Fruit fly (Drosophila melanogaster) whole organism, wandering third instar larva: ENCODE data around the gene CG6766.
A peak's percentile ranks its signal among the peaks of the same experiment; 100 is the strongest.

ENCODE experiments used
- Abd-B ChIP-seq: fragments of >200 bp; optimal IDR thresholded peaks from 2 replicates; lab custom pipeline; 2017; ENCODE audit warnings: missing biosample characterization, missing genetic modification characterization
- CG32264 ChIP-seq: fragments of 200-800 bp; sonication (Bioruptor generic); optimal IDR thresholded peaks from 2 replicates; lab custom pipeline; 2016; ENCODE audit warnings: missing biosample characterization, missing genetic modification characterization
- CG9705 ChIP-seq: fragments of 200-800 bp; sonication (Bioruptor generic); optimal IDR thresholded peaks from 2 replicates; lab custom pipeline; 2018; ENCODE audit warnings: missing biosample characterization, mild to moderate bottlenecking, missing genetic modification characterization
- CrebA ChIP-seq: fragments of 200-800 bp; sonication (Bioruptor generic); optimal IDR thresholded peaks from 2 replicates; lab custom pipeline; 2016; ENCODE audit warnings: missing biosample characterization, mild to moderate bottlenecking, missing genetic modification characterization, borderline replicate concordance
- Dfd ChIP-seq: fragments of >200 bp; optimal IDR thresholded peaks from 2 replicates; lab custom pipeline; 2017; ENCODE audit warnings: missing biosample characterization, missing genetic modification characterization
- Dif ChIP-seq: fragments of 200-275, 200-300 bp; sonication (Bioruptor generic); optimal IDR thresholded peaks from 2 replicates; lab custom pipeline; 2018; ENCODE audit warnings: missing biosample characterization, missing genetic modification characterization; ENCODE audit not compliant: partially characterized antibody
- GATAd ChIP-seq: sonication (Bioruptor generic); optimal IDR thresholded peaks from 2 replicates; lab custom pipeline; 2016; ENCODE audit warnings: missing biosample characterization, missing genetic modification characterization
- HLH106 ChIP-seq: fragments of 200-800 bp; optimal IDR thresholded peaks from 3 replicates; lab custom pipeline; 2019; ENCODE audit warnings: missing biosample characterization, mild to moderate bottlenecking, missing genetic modification characterization, moderate library complexity
- Hnf4 ChIP-seq: fragments of 200-800 bp; sonication (Bioruptor generic); optimal IDR thresholded peaks from 2 replicates; lab custom pipeline; 2016; ENCODE audit warnings: missing biosample characterization, mild to moderate bottlenecking, missing genetic modification characterization
- Hr78 ChIP-seq: fragments of >200 bp; optimal IDR thresholded peaks from 2 replicates; lab custom pipeline; 2017; ENCODE audit warnings: missing biosample characterization, missing genetic modification characterization
- Hr83 ChIP-seq: fragments of 200-300 bp; sonication (Bioruptor generic); optimal IDR thresholded peaks from 2 replicates; lab custom pipeline; 2016; ENCODE audit warnings: missing biosample characterization, mild to moderate bottlenecking, missing genetic modification characterization, moderate library complexity; ENCODE audit not compliant: poor library complexity, severe bottlenecking
- Jra ChIP-seq: sonication (Bioruptor generic); optimal IDR thresholded peaks from 2 replicates; lab custom pipeline; 2016; ENCODE audit warnings: missing biosample characterization, missing genetic modification characterization
- Mio ChIP-seq: sonication (Bioruptor generic); optimal IDR thresholded peaks from 2 replicates; lab custom pipeline; 2016; ENCODE audit warnings: missing biosample characterization, missing genetic modification characterization
- Myc ChIP-seq: fragments of >200 bp; optimal IDR thresholded peaks from 2 replicates; lab custom pipeline; 2017
- N ChIP-seq: fragments of >200 bp; optimal IDR thresholded peaks from 2 replicates; lab custom pipeline; 2018; ENCODE audit warnings: missing biosample characterization, missing external identifiers, missing genetic modification characterization
- OdsH ChIP-seq: fragments of 200-800 bp; sonication (Bioruptor generic); optimal IDR thresholded peaks from 2 replicates; lab custom pipeline; 2016; ENCODE audit warnings: missing biosample characterization, mild to moderate bottlenecking, missing genetic modification characterization
- Rel ChIP-seq, 2 experiments: fragments of 200-800 bp; sonication (Bioruptor generic) in 1 of 2; optimal IDR thresholded peaks; 2 replicates in 1 of 2; 3 replicates in 1 of 2; lab custom pipeline; 2016 to 2019; ENCODE audit warnings: mild to moderate bottlenecking in 2 of 2, missing biosample characterization in 2 of 2, missing genetic modification characterization in 2 of 2, moderate library complexity in 1 of 2
- Sp1 ChIP-seq: fragments of 200-800 bp; sonication (Bioruptor generic); optimal IDR thresholded peaks from 3 replicates; lab custom pipeline; 2019; ENCODE audit warnings: missing biosample characterization, mild to moderate bottlenecking, missing genetic modification characterization, moderate library complexity
- Vsx2 ChIP-seq: fragments of 200-300, 225-300 bp; sonication (Bioruptor generic); optimal IDR thresholded peaks from 2 replicates; lab custom pipeline; 2018; ENCODE audit warnings: missing biosample characterization, missing genetic modification characterization; ENCODE audit not compliant: partially characterized antibody
- br ChIP-seq: fragments of 200-800 bp; sonication (Bioruptor generic); optimal IDR thresholded peaks from 2 replicates; lab custom pipeline; 2016; ENCODE audit warnings: missing biosample characterization, missing genetic modification characterization
- brk ChIP-seq: fragments of 200-800 bp; sonication (Bioruptor generic); optimal IDR thresholded peaks from 2 replicates; lab custom pipeline; 2016; ENCODE audit warnings: missing biosample characterization, mild to moderate bottlenecking, missing genetic modification characterization
- dl ChIP-seq, 2 experiments: fragments of 175-275, 200-275 bp in 1 of 2; fragments of 200-275 bp in 1 of 2; sonication (Bioruptor generic); optimal IDR thresholded peaks; lab custom pipeline; 2018; ENCODE audit warnings: mild to moderate bottlenecking in 2 of 2, missing biosample characterization in 2 of 2, missing genetic modification characterization in 2 of 2, moderate library complexity in 2 of 2; ENCODE audit not compliant: partially characterized antibody in 2 of 2, insufficient read depth in 1 of 2
- dmrt93B ChIP-seq: fragments of 200-800 bp; sonication (Bioruptor generic); optimal IDR thresholded peaks from 2 replicates; lab custom pipeline; 2018; ENCODE audit warnings: missing biosample characterization, mild to moderate bottlenecking, missing genetic modification characterization
- dsf ChIP-seq: sonication (Bioruptor generic); optimal IDR thresholded peaks from 2 replicates; lab custom pipeline; 2016; ENCODE audit warnings: missing biosample characterization, missing genetic modification characterization, borderline replicate concordance
- ey ChIP-seq: fragments of 200-800 bp; sonication (Bioruptor generic); optimal IDR thresholded peaks from 2 replicates; lab custom pipeline; 2016; ENCODE audit warnings: missing biosample characterization, missing genetic modification characterization
- foxo ChIP-seq, 2 experiments: fragments of 200-800 bp; sonication (Bioruptor generic); optimal IDR thresholded peaks; 2 replicates in 1 of 2; 3 replicates in 1 of 2; lab custom pipeline; 2016 to 2017; ENCODE audit warnings: missing biosample characterization in 2 of 2, missing genetic modification characterization in 2 of 2
- fru ChIP-seq: fragments of 200-800 bp; sonication (Bioruptor generic); optimal IDR thresholded peaks from 3 replicates; lab custom pipeline; 2016; ENCODE audit warnings: missing biosample characterization, mild to moderate bottlenecking, missing genetic modification characterization
- h ChIP-seq: fragments of 200-800 bp; sonication (Bioruptor generic); optimal IDR thresholded peaks from 3 replicates; lab custom pipeline; 2016; ENCODE audit warnings: missing biosample characterization, mild to moderate bottlenecking, missing genetic modification characterization
- jim ChIP-seq: fragments of 175-275, 200-325 bp; sonication (Bioruptor generic); optimal IDR thresholded peaks from 2 replicates; lab custom pipeline; 2016; ENCODE audit warnings: missing biosample characterization, mild to moderate bottlenecking, missing genetic modification characterization
- lola ChIP-seq: fragments of >200 bp; optimal IDR thresholded peaks from 2 replicates; lab custom pipeline; 2017; ENCODE audit warnings: missing biosample characterization, missing genetic modification characterization
- pan ChIP-seq: fragments of >200 bp; optimal IDR thresholded peaks from 2 replicates; lab custom pipeline; 2017
- psq ChIP-seq: fragments of 200-800 bp; sonication (Bioruptor generic); optimal IDR thresholded peaks from 3 replicates; lab custom pipeline; 2017; ENCODE audit warnings: missing biosample characterization, mild to moderate bottlenecking, missing genetic modification characterization, moderate library complexity
- rgr ChIP-seq: fragments of 200-800 bp; sonication (Bioruptor generic); optimal IDR thresholded peaks from 3 replicates; lab custom pipeline; 2016; ENCODE audit warnings: missing biosample characterization, mild to moderate bottlenecking, missing genetic modification characterization
- sage ChIP-seq: fragments of 200-800 bp; sonication (Bioruptor generic); optimal IDR thresholded peaks from 2 replicates; lab custom pipeline; 2016; ENCODE audit warnings: missing biosample characterization, mild to moderate bottlenecking, missing genetic modification characterization
- sv ChIP-seq: fragments of 200-800 bp; sonication (Bioruptor generic); optimal IDR thresholded peaks from 3 replicates; lab custom pipeline; 2016; ENCODE audit warnings: missing biosample characterization, missing genetic modification characterization
- tai ChIP-seq: sonication (Bioruptor generic); optimal IDR thresholded peaks from 2 replicates; lab custom pipeline; 2016; ENCODE audit warnings: missing biosample characterization, missing genetic modification characterization
- usp ChIP-seq: fragments of >200 bp; optimal IDR thresholded peaks from 2 replicates; lab custom pipeline; 2017; ENCODE audit warnings: missing biosample characterization, missing genetic modification characterization
- woc ChIP-seq: sonication (Bioruptor generic); optimal IDR thresholded peaks from 2 replicates; lab custom pipeline; 2016; ENCODE audit warnings: missing biosample characterization, mild to moderate bottlenecking, missing genetic modification characterization

CG6766 gene

DNA sequence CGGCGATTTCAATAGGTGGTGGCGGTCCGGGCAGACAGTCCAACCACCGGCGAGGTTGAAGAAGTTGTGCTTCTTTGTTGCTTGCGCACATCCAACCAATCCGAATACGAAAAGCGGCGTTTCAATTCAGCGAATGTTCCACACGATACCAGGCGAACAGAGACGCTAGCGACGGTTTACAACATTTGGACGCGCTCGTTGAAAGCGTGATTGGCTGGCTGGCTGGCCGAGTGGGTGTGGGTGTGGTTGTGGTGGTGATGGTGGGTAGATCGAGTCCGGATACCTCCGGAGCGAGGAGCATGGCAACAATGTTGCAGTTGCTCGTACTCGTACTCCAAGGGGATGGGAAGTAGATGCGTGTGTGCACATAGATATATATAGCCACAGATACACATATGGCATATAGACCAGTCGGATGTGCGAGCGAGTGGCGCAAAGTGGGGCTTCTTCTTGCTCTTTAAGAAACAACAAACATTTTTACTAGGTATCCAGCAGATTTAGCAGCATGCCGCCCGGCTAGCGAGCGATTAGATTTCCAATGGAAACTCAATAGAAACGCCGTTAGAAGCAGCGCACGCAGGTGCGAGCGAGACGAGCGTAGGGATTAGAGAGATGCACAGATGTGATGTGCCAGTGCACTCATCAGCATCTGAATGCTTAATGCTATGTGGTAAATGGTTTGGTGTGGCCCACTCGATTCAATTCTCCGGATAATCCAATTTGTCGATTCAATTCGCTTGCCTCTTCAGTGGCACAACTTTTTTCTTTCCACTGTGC, 30.2 kb downstream of the CG6766 start:
- TF ChIP-seq woc (GFP tag; lab: Kevin White, UChicago) (no peak), Jra (GFP tag; lab: Kevin White, UChicago) (peak; percentile 51), GATAd (GFP tag; lab: Kevin White, UChicago) (no peak), foxo (GFP tag; optimal IDR thresholded peaks at IDR 0.05; lab: Kevin White, UChicago) (peak in 1 of 2 experiments; percentile 22), brk (GFP tag; lab: Kevin White, UChicago) (no peak), Sp1 (peak; percentile 45), lola (GFP tag; lab: Kevin White, UChicago) (no peak), HLH106 (tag; lab: Kevin White, UChicago) (peak; percentile 13), Mio (GFP tag; lab: Kevin White, UChicago) (peak; percentile 4), br (GFP tag; lab: Kevin White, UChicago) (peak; percentile 39), CG9705 (GFP tag; lab: Kevin White, UChicago) (no peak), Dfd (GFP tag; lab: Kevin White, UChicago) (no peak), dmrt93B (no peak), fru (GFP tag; lab: Kevin White, UChicago) (peak; percentile 17), Vsx2 (GFP tag; lab: Kevin White, UChicago) (no peak), dl (GFP tag; optimal IDR thresholded peaks at IDR 0.05; lab: Kevin White, UChicago; ENCODE audit: insufficient read depth in 1 of 2, partially characterized antibody in 2 of 2) (peak; percentile 61 to 69), Hnf4 (peak; percentile 49), sv (GFP tag; lab: Kevin White, UChicago) (no peak), CG32264 (GFP tag; lab: Kevin White, UChicago) (no peak), h (GFP tag; lab: Kevin White, UChicago) (peak; percentile 70), rgr (GFP tag; lab: Kevin White, UChicago) (no peak), ey (no peak), OdsH (GFP tag; lab: Kevin White, UChicago) (no peak), Hr83 (GFP tag; lab: Kevin White, UChicago) (peak; percentile 57), Abd-B (no peak), Myc (lab: Kevin White, UChicago) (no peak), dsf (GFP tag; lab: Kevin White, UChicago) (no peak), pan (lab: Kevin White, UChicago) (no peak), tai (GFP tag; lab: Kevin White, UChicago) (no peak), usp (GFP tag; lab: Kevin White, UChicago) (no peak), sage (GFP tag; lab: Kevin White, UChicago) (no peak), Dif (GFP tag; lab: Kevin White, UChicago) (no peak), jim (GFP tag; lab: Kevin White, UChicago) (no peak), Rel (GFP tag; optimal IDR thresholded peaks at IDR 0.05; lab: Kevin White, UChicago) (no peak), Rel (tag; optimal IDR thresholded peaks at IDR 0.05; lab: Kevin White, UChicago) (peak; percentile 81), Hr78 (GFP tag; lab: Kevin White, UChicago) (no peak), psq (GFP tag; lab: Kevin White, UChicago) (peak; percentile 12), CrebA (no peak), N (GFP tag; lab: Kevin White, UChicago) (no peak)

DNA sequence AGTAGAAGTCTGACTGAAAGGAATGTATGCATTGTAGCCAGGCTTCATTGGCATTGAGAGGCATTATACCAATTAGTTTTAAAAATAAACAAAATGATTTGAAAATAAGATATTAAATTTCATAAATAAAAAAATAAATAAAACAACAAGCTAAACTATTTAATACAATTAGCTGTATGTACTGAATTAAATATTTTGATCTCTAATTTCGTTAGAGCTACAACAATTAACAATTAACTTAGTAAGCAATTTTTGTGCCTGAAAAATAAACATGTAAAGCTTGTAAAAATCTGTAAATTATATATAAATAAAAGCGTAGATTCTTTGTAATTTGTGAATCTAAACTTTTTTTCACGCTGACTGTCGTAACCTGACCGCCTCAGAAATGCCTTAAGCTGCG, 32.6 kb downstream of the CG6766 start, which contains the start of gene Rh5:
Gene Rh5 (plus strand): TSS at position 301 of the 400 bp plus-strand sequence.
- TF ChIP-seq brk (GFP tag; lab: Kevin White, UChicago) = no peak
- TF ChIP-seq jim (GFP tag; lab: Kevin White, UChicago) = no peak
- TF ChIP-seq HLH106 (tag; lab: Kevin White, UChicago) = no peak
- TF ChIP-seq Hr78 (GFP tag; lab: Kevin White, UChicago) = no peak
- no peak for TF ChIP-seq dsf (GFP tag; lab: Kevin White, UChicago)
- no peak for TF ChIP-seq sage (GFP tag; lab: Kevin White, UChicago)
- no peak for TF ChIP-seq psq (GFP tag; lab: Kevin White, UChicago)
- TF ChIP-seq lola (GFP tag; lab: Kevin White, UChicago) = no peak
- no peak for TF ChIP-seq GATAd (GFP tag; lab: Kevin White, UChicago)
- TF ChIP-seq Sp1 = no peak
- TF ChIP-seq Rel (GFP tag; optimal IDR thresholded peaks at IDR 0.05; lab: Kevin White, UChicago) = no peak
- no peak for TF ChIP-seq Rel (tag; optimal IDR thresholded peaks at IDR 0.05; lab: Kevin White, UChicago)
- no peak for TF ChIP-seq dl (GFP tag; optimal IDR thresholded peaks at IDR 0.05; lab: Kevin White, UChicago; ENCODE audit: insufficient read depth in 1 of 2, partially characterized antibody in 2 of 2)
- no peak for TF ChIP-seq dmrt93B
